Fruit fly (Drosophila melanogaster): ENCODE data around the gene Pdss2.

The Pdss2 gene

DNA sequence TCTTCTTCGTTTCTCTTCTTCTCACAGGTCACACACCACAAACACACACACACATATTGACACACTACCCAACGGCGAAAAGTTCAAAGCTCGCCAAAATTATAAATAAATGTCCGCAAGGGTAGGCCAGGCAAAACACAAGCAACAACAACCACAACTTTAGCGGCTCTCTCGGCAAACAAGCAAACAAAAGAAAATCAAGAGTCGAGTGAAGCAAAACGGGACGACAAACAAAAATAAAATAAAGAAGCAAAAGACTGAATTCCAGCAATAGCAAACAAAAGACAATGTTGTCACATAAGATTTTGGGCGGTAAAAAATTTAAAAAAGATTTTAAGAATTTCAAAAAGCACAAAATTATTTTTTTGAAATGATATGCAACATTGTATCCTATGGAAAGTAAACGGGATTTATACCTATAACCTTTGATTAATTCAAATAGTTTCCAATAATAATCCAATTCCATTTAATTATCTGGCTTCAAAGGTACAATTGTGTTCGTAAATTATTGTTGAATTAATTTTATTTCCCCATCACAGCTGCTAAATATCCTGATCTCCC lies 19.4 kb upstream of the Pdss2 start:
- TF ChIP-seq woc (GFP tag; optimal IDR thresholded peaks at IDR 0.05), result peak; percentile 24
- TF ChIP-seq ey (GFP tag; optimal IDR thresholded peaks at IDR 0.05), result peak; percentile 26
- TF ChIP-seq Hr78 (GFP tag; optimal IDR thresholded peaks at IDR 0.05), result no peak
- TF ChIP-seq psq (GFP tag; optimal IDR thresholded peaks at IDR 0.05), result peak; percentile 49

DNA sequence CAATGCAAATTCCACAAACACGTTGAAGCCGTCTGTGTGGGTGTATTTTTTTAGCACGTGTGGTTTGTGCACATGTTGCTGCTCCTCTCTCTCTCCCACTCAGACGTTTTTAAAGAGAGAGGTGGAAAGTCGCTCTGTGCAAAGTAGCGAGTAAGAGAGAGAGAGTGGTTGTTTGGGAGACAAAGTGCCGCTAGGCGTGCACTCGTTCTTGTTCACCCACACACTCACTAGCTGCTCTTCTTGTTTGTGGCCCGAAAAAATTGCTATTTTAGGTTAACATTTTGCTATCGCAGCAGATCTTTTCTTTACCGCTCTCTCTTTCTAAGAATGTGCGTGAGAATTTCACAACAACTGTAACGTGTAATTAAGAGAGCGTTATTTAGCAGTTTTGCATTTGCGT lies 18.8 kb upstream of the Pdss2 start:
- TF ChIP-seq dl (GFP tag; optimal IDR thresholded peaks at IDR 0.05; ENCODE audit: insufficient read depth in 1 of 2, partially characterized antibody in 2 of 2), result peak; percentile 84 to 94
- no peak for TF ChIP-seq lola (GFP tag; optimal IDR thresholded peaks at IDR 0.05)
- TF ChIP-seq Dif (GFP tag; optimal IDR thresholded peaks at IDR 0.05; ENCODE audit: partially characterized antibody), result peak; percentile 94
- no peak for TF ChIP-seq Mio (GFP tag; optimal IDR thresholded peaks at IDR 0.05)
- no peak for TF ChIP-seq dsf (GFP tag; optimal IDR thresholded peaks at IDR 0.05; ENCODE audit: borderline replicate concordance)
- no peak for TF ChIP-seq Jra (GFP tag; optimal IDR thresholded peaks at IDR 0.05)
- no peak for TF ChIP-seq br (GFP tag; optimal IDR thresholded peaks at IDR 0.05)
- peak; percentile 58 for TF ChIP-seq Vsx2 (GFP tag; optimal IDR thresholded peaks at IDR 0.05; ENCODE audit: partially characterized antibody)
- TF ChIP-seq psq (GFP tag; optimal IDR thresholded peaks at IDR 0.05), result no peak
- no peak for TF ChIP-seq Rel (GFP tag; optimal IDR thresholded peaks at IDR 0.05)
- TF ChIP-seq Rel (tag; optimal IDR thresholded peaks at IDR 0.05), result peak; percentile 11
- no peak for TF ChIP-seq Hr78 (GFP tag; optimal IDR thresholded peaks at IDR 0.05)

DNA sequence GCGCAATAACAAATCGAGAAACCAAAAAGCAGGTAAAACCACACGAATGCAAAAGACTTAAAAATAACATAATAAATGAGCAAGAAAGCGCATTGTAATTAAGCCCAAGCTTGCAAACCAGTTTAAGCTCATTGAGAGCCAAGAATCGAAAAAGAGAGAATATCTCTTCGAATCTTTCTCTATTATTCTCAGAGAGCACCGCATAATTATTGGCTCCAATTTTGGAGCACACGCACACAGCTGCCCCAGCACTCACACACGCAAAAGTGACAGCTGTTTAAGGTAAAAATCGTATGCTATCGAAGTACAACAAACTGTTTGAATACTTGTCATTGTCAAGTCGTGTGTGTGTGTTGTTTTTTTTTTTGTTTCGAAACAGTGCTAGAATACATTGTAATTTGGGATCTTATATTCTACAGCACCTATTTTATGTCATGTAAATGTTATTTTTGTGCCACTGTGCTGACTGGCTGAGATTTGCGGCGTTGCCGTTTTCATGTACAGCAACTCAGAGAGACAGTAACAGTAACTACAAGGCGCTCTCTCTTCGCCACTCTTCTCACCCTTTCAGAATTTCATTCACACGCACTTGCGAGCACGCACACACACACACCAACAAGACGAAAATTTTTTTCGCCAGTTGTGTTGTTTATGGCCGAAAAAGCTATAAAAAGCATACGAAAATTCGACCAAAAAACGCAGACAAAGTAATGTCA lies 18.2 kb upstream of the Pdss2 start:
- TF ChIP-seq lola (GFP tag; optimal IDR thresholded peaks at IDR 0.05), result no peak
- TF ChIP-seq psq (GFP tag; optimal IDR thresholded peaks at IDR 0.05), result peak; percentile 85
- peak; percentile 70 for TF ChIP-seq Dif (GFP tag; optimal IDR thresholded peaks at IDR 0.05; ENCODE audit: partially characterized antibody)
- no peak for TF ChIP-seq pan (optimal IDR thresholded peaks at IDR 0.05)
- no peak for TF ChIP-seq CG9705 (GFP tag; optimal IDR thresholded peaks at IDR 0.05)
- TF ChIP-seq tai (GFP tag; optimal IDR thresholded peaks at IDR 0.05), result no peak
- TF ChIP-seq dl (GFP tag; optimal IDR thresholded peaks at IDR 0.05; ENCODE audit: insufficient read depth in 1 of 2, partially characterized antibody in 2 of 2), result peak; percentile 29 to 63
- peak; percentile 52 for TF ChIP-seq CrebA (GFP tag; optimal IDR thresholded peaks at IDR 0.05; ENCODE audit: borderline replicate concordance)
- peak; percentile 83 for TF ChIP-seq br (GFP tag; optimal IDR thresholded peaks at IDR 0.05)
- peak; percentile 42 for TF ChIP-seq brk (GFP tag; optimal IDR thresholded peaks at IDR 0.05)
- peak; percentile 76 for TF ChIP-seq OdsH (GFP tag; optimal IDR thresholded peaks at IDR 0.05)
- TF ChIP-seq dsf (GFP tag; optimal IDR thresholded peaks at IDR 0.05; ENCODE audit: borderline replicate concordance), result no peak
- peak; percentile 66 for TF ChIP-seq CG32264 (GFP tag; optimal IDR thresholded peaks at IDR 0.05)
- TF ChIP-seq Jra (GFP tag; optimal IDR thresholded peaks at IDR 0.05), result peak; percentile 52
- peak; percentile 70 for TF ChIP-seq Hnf4 (GFP tag; optimal IDR thresholded peaks at IDR 0.05)
- TF ChIP-seq foxo (GFP tag; optimal IDR thresholded peaks at IDR 0.05), result peak in 1 of 2 experiments; percentile 84
- peak; percentile 28 for TF ChIP-seq HLH106 (tag; optimal IDR thresholded peaks at IDR 0.05)
- peak; percentile 23 for TF ChIP-seq Vsx2 (GFP tag; optimal IDR thresholded peaks at IDR 0.05; ENCODE audit: partially characterized antibody)
- TF ChIP-seq fru (GFP tag; optimal IDR thresholded peaks at IDR 0.05), result peak; percentile 96
- peak; percentile 74 for TF ChIP-seq woc (GFP tag; optimal IDR thresholded peaks at IDR 0.05)
- TF ChIP-seq rgr (GFP tag; optimal IDR thresholded peaks at IDR 0.05), result peak; percentile 81
- TF ChIP-seq h (GFP tag; optimal IDR thresholded peaks at IDR 0.05), result peak; percentile 87
- TF ChIP-seq ey (GFP tag; optimal IDR thresholded peaks at IDR 0.05), result peak; percentile 79
- TF ChIP-seq Dfd (GFP tag; optimal IDR thresholded peaks at IDR 0.05), result no peak
- peak; percentile 35 for TF ChIP-seq Sp1 (GFP tag; optimal IDR thresholded peaks at IDR 0.05)
- TF ChIP-seq Rel (GFP tag; optimal IDR thresholded peaks at IDR 0.05), result no peak
- TF ChIP-seq Rel (tag; optimal IDR thresholded peaks at IDR 0.05), result peak; percentile 12
- peak; percentile 68 for TF ChIP-seq sage (GFP tag; optimal IDR thresholded peaks at IDR 0.05)
- peak; percentile 31 for TF ChIP-seq dmrt93B (GFP tag; optimal IDR thresholded peaks at IDR 0.05)
